Worm (Caenorhabditis elegans) whole organism, mixed stage, embryonic: Measurements from ENCODE around the gene F35H8.12.

Experiments
- M03D4.4 ChIP-seq: sonication (generic microtip); optimal IDR thresholded peaks from 2 replicates; lab custom pipeline; 2017; ENCODE audit warnings: mild to moderate bottlenecking, missing genetic modification characterization, missing compliant biosample characterization
- bed-3 ChIP-seq: fragments of 200-800 bp; sonication (Bioruptor generic); optimal IDR thresholded peaks from 3 replicates; lab custom pipeline; 2018; ENCODE audit warnings: mild to moderate bottlenecking, missing genetic modification characterization, moderate library complexity, missing compliant biosample characterization
- blmp-1 ChIP-seq: fragments of 150-350 bp; optimal IDR thresholded peaks from 2 replicates; lab custom pipeline; 2014; ENCODE audit warnings: missing biosample characterization, missing genetic modification characterization
- ceh-39 ChIP-seq: fragments of 150-350 bp; optimal IDR thresholded peaks from 2 replicates; lab custom pipeline; 2014; ENCODE audit warnings: missing biosample characterization, missing genetic modification characterization
- ceh-43 ChIP-seq: fragments of 200-800 bp; sonication (Bioruptor generic); optimal IDR thresholded peaks from 2 replicates; lab custom pipeline; 2018; ENCODE audit warnings: mild to moderate bottlenecking, missing genetic modification characterization, moderate library complexity, missing compliant biosample characterization
- ceh-83 ChIP-seq: fragments of 200-800 bp; sonication (Bioruptor generic); optimal IDR thresholded peaks from 2 replicates; lab custom pipeline; 2018; ENCODE audit warnings: mild to moderate bottlenecking, missing genetic modification characterization, missing compliant biosample characterization
- ces-1 ChIP-seq: fragments of 150-350 bp; optimal IDR thresholded peaks from 2 replicates; lab custom pipeline; 2014; ENCODE audit warnings: missing biosample characterization, missing genetic modification reagents, missing genetic modification characterization
- cnd-1 ChIP-seq: fragments of 200-800 bp; sonication (Bioruptor generic); optimal IDR thresholded peaks from 2 replicates; lab custom pipeline; 2018; ENCODE audit warnings: mild to moderate bottlenecking, missing genetic modification characterization, missing compliant biosample characterization
- drap-1 ChIP-seq: fragments of 200-800 bp; sonication (Bioruptor generic); optimal IDR thresholded peaks from 3 replicates; lab custom pipeline; 2018; ENCODE audit warnings: mild to moderate bottlenecking, missing genetic modification characterization, missing compliant biosample characterization
- elt-1 ChIP-seq: sonication (generic microtip); optimal IDR thresholded peaks from 2 replicates; lab custom pipeline; 2017; ENCODE audit warnings: missing genetic modification characterization, mild to moderate bottlenecking, missing compliant biosample characterization, antibody characterized with exemption, moderate library complexity, borderline replicate concordance; ENCODE audit not compliant: insufficient read depth
- elt-3 ChIP-seq: fragments of 150-350 bp; optimal IDR thresholded peaks from 2 replicates; lab custom pipeline; 2014; ENCODE audit warnings: missing biosample characterization, missing genetic modification characterization
- flh-1 ChIP-seq: fragments of 200-800 bp; sonication (Bioruptor generic); optimal IDR thresholded peaks from 2 replicates; lab custom pipeline; 2018; ENCODE audit warnings: mild to moderate bottlenecking, missing genetic modification characterization, moderate library complexity, missing compliant biosample characterization
- hlh-1 ChIP-seq: fragments of 150-350 bp; optimal IDR thresholded peaks from 2 replicates; lab custom pipeline; 2014; ENCODE audit warnings: missing biosample characterization, missing genetic modification reagents, missing genetic modification characterization
- lin-13 ChIP-seq: fragments of 150-350 bp; optimal IDR thresholded peaks from 2 replicates; lab custom pipeline; 2014; ENCODE audit warnings: missing biosample characterization, missing genetic modification characterization
- lin-32 ChIP-seq: fragments of 200-800 bp; sonication (Bioruptor generic); optimal IDR thresholded peaks from 2 replicates; lab custom pipeline; 2018; ENCODE audit warnings: mild to moderate bottlenecking, missing genetic modification characterization, missing compliant biosample characterization
- lsy-2 ChIP-seq: fragments of 150-350 bp; optimal IDR thresholded peaks from 2 replicates; lab custom pipeline; 2014; ENCODE audit warnings: missing biosample characterization, missing genetic modification characterization
- mab-5 ChIP-seq: fragments of 150-350 bp; optimal IDR thresholded peaks from 2 replicates; lab custom pipeline; 2014; ENCODE audit warnings: missing biosample characterization, missing genetic modification characterization
- mep-1 ChIP-seq: fragments of 150-350 bp; optimal IDR thresholded peaks from 2 replicates; lab custom pipeline; 2017; ENCODE audit warnings: missing biosample characterization, missing genetic modification reagents, missing genetic modification characterization, inconsistent platforms
- mls-2 ChIP-seq: sonication (generic microtip); optimal IDR thresholded peaks from 2 replicates; lab custom pipeline; 2016; ENCODE audit warnings: mild to moderate bottlenecking, missing genetic modification characterization, moderate library complexity, missing compliant biosample characterization
- nhr-12 ChIP-seq: fragments of 150-350 bp; optimal IDR thresholded peaks from 2 replicates; lab custom pipeline; 2014; ENCODE audit warnings: missing biosample characterization, missing genetic modification characterization
- nhr-2 ChIP-seq: fragments of 150-350 bp; optimal IDR thresholded peaks from 2 replicates; lab custom pipeline; 2014; ENCODE audit warnings: missing biosample characterization, missing genetic modification characterization
- nhr-237 ChIP-seq: fragments of 150-350 bp; optimal IDR thresholded peaks from 2 replicates; lab custom pipeline; 2014; ENCODE audit warnings: missing biosample characterization, missing genetic modification characterization
- nhr-28 ChIP-seq: fragments of 150-350 bp; optimal IDR thresholded peaks from 2 replicates; lab custom pipeline; 2014; ENCODE audit warnings: missing biosample characterization, missing genetic modification characterization
- nhr-76 ChIP-seq: sonication (generic microtip); optimal IDR thresholded peaks from 2 replicates; lab custom pipeline; 2017; ENCODE audit warnings: missing biosample characterization, missing genetic modification characterization
- sem-2 ChIP-seq: fragments of 200-800 bp; sonication (Bioruptor generic); optimal IDR thresholded peaks from 2 replicates; lab custom pipeline; 2018; ENCODE audit warnings: mild to moderate bottlenecking, missing genetic modification characterization, missing compliant biosample characterization
- tbx-8 ChIP-seq: fragments of 200-800 bp; sonication (Bioruptor generic); optimal IDR thresholded peaks from 2 replicates; lab custom pipeline; 2018; ENCODE audit warnings: mild to moderate bottlenecking, missing genetic modification characterization, moderate library complexity, missing compliant biosample characterization
- unc-120 ChIP-seq: sonication (generic microtip); optimal IDR thresholded peaks from 2 replicates; lab custom pipeline; 2017; ENCODE audit warnings: missing genetic modification characterization, missing compliant biosample characterization; ENCODE audit not compliant: poor library complexity, severe bottlenecking
- unc-39 ChIP-seq: fragments of 150-350 bp; optimal IDR thresholded peaks from 2 replicates; lab custom pipeline; 2014; ENCODE audit warnings: missing biosample characterization, missing genetic modification characterization
- zip-8 ChIP-seq: fragments of 150-350 bp; optimal IDR thresholded peaks from 2 replicates; lab custom pipeline; 2014; ENCODE audit warnings: missing biosample characterization, missing genetic modification characterization

The F35H8.12 gene

DNA sequence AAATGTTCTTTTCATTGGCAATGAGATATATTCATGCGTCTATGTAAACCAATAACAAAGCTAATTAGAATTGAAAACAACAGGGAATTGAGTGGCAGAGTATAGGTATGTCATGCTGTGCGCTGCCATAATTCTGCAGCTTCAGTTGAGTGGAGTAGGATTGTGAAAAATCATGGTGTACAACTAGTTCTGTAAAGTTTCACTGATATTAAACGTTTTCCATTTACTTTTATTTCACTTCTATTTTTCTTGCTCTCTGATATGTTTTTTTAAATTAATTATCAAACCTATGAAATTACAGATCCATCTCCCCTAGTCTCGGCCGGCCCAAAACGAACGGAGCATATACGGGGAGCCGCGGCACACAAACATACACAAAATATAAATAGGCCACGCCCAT lies 24.0 kb downstream of the F35H8.12 start, which contains the start of gene exc-7:
TSS of gene exc-7 (plus strand) at position 301 of the 400 bp plus-strand sequence.
- TF ChIP-seq ces-1 (GFP tag; lab: Kevin White, UChicago) = no peak
- no peak for TF ChIP-seq ceh-39
- no peak for TF ChIP-seq nhr-28
- TF ChIP-seq mep-1 (tag; lab: Kevin White, UChicago) = no peak
- TF ChIP-seq mab-5 (tag; lab: Kevin White, UChicago) = no peak
- TF ChIP-seq hlh-1 (tag; lab: Kevin White, UChicago) = no peak
- no peak for TF ChIP-seq elt-3 (tag; lab: Kevin White, UChicago)
- TF ChIP-seq sem-2 (GFP tag; lab: Kevin White, UChicago) = no peak
- no peak for TF ChIP-seq elt-1 (tag; lab: Kevin White, UChicago)
- no peak for TF ChIP-seq bed-3 (GFP tag; lab: Kevin White, UChicago)
- TF ChIP-seq zip-8 = no peak
- no peak for TF ChIP-seq unc-39 (tag; lab: Kevin White, UChicago)
- TF ChIP-seq nhr-76 = no peak
- TF ChIP-seq drap-1 (GFP tag; lab: Kevin White, UChicago) = no peak
- TF ChIP-seq flh-1 = no peak
- no peak for TF ChIP-seq lin-13 (tag; lab: Kevin White, UChicago)
- no peak for TF ChIP-seq nhr-2 (tag; lab: Kevin White, UChicago)
- TF ChIP-seq lsy-2 (tag; lab: Kevin White, UChicago) = no peak
- no peak for TF ChIP-seq tbx-8 (GFP tag; lab: Kevin White, UChicago)

DNA sequence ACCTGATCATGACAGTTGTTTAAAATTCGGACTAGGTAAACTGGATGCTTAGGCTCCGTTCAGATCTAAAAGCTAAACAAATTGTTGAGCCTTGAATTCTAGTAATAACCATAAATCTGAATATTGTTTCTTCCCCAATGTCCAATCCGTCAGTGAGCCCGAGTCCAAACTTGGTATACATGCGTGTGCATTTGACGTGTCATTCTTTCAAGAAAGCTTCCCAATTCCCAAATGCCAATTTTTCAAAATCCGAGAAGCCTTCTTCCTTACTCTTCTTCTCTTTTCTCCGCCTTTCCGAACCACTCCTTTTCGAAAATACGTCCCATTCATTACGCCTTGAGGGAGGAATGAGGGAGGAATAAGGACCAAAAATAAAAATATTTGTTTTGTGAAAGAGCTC lies 25.1 kb downstream of the F35H8.12 start:
- no peak for TF ChIP-seq nhr-2 (tag; lab: Kevin White, UChicago)
- no peak for TF ChIP-seq ceh-43 (GFP tag; lab: Kevin White, UChicago)
- TF ChIP-seq nhr-237 (tag; lab: Kevin White, UChicago) = no peak
- TF ChIP-seq mls-2 (tag; lab: Kevin White, UChicago) = no peak
- no peak for TF ChIP-seq sem-2 (GFP tag; lab: Kevin White, UChicago)
- TF ChIP-seq drap-1 (GFP tag; lab: Kevin White, UChicago) = no peak
- TF ChIP-seq elt-3 (tag; lab: Kevin White, UChicago) = no peak

DNA sequence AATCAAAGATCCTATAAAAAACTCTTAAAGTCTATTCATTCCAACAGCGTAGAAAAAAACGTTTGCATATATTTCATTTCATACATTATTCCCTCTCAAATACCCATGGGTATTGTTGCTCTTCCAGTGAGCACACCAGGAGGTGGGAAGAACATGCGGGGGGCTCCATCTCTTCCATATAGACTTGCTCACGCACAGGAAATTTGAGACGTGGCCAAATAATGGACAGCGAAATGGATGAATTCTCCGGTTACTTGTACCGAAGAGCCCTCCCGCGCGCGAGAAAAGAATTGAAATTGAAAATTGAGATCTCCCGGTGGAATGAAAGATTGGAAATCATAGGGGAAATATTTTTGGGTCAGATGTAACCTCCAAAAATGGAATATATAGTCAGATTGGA lies 26.0 kb downstream of the F35H8.12 start:
- no peak for TF ChIP-seq mab-5 (tag; lab: Kevin White, UChicago)
- TF ChIP-seq zip-8 = no peak
- TF ChIP-seq lin-32 = no peak
- TF ChIP-seq elt-3 (tag; lab: Kevin White, UChicago) = no peak
- no peak for TF ChIP-seq nhr-76
- no peak for TF ChIP-seq ces-1 (GFP tag; lab: Kevin White, UChicago)
- no peak for TF ChIP-seq drap-1 (GFP tag; lab: Kevin White, UChicago)
- no peak for TF ChIP-seq unc-39 (tag; lab: Kevin White, UChicago)
- no peak for TF ChIP-seq lsy-2 (tag; lab: Kevin White, UChicago)
- TF ChIP-seq flh-1 = no peak
- no peak for TF ChIP-seq mls-2 (tag; lab: Kevin White, UChicago)
- no peak for TF ChIP-seq nhr-237 (tag; lab: Kevin White, UChicago)

DNA sequence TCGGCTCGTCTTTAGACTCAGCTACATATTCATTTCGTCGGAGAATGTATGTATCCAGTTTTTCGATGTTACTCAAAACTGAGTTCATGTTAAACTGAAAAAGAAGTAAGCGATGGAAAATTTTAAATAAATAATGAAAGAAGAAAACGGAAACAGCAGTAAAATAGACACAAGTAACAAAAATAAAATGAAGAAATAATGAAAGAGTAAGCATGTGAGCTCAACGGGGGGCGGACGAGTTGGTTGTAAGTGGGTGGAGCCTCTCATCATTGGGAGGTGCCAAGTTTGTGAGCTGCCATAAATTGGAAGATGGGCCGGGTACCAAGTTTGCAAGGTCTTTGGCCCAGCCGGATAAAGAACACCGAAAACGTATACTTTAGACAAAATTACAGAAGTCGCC lies 31.8 kb downstream of the F35H8.12 start, which contains the start of gene wee-1.1:
TSS of gene wee-1.1 (minus strand) at position 101 of the 400 bp plus-strand sequence.
- TF ChIP-seq nhr-28 (no peak), ceh-43 (GFP tag; lab: Kevin White, UChicago) (no peak), tbx-8 (GFP tag; lab: Kevin White, UChicago) (no peak), mls-2 (tag; lab: Kevin White, UChicago) (no peak), nhr-12 (tag; lab: Kevin White, UChicago) (no peak), flh-1 (no peak), ces-1 (GFP tag; lab: Kevin White, UChicago) (no peak), M03D4.4 (no peak), nhr-76 (no peak), mab-5 (tag; lab: Kevin White, UChicago) (no peak), unc-39 (tag; lab: Kevin White, UChicago) (no peak), cnd-1 (tag; lab: Kevin White, UChicago) (no peak), lsy-2 (tag; lab: Kevin White, UChicago) (no peak), ceh-83 (GFP tag; lab: Kevin White, UChicago) (no peak), blmp-1 (tag; lab: Kevin White, UChicago) (no peak), unc-120 (tag; lab: Kevin White, UChicago) (no peak)

DNA sequence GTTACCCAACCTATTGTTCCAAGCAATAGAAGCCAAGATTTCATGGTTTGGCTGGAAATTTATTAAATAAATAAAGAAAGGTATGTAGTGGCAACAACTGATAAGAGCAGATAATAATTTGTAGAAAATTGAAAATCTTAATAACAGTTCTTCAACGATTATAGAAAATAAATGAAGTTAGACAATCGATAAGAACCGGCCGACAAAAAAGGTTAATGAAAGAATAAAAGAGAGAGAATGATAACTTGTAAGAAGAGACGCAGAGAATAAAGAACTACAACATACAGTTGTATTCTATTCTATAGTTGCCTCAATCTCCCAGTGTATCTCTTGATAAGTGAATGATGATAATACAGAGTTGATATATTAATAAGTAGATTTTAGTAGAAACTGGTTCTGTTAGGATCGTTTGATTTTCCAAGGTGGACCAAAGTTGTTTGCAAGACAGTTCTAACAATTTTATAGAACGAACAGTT lies 35.1 kb downstream of the F35H8.12 start, which contains the start of gene ugt-58:
TSS of gene ugt-58 (minus strand) at position 51 of the 476 bp plus-strand sequence.
- TF ChIP-seq nhr-28 (peak; percentile 52), M03D4.4 (no peak), unc-120 (tag; lab: Kevin White, UChicago) (no peak)
